Fruit fly (Drosophila melanogaster): ENCODE results near the gene alpha-Man-Ib.

alpha-Man-Ib gene

dm6 chr3R:29151621-29152092 is 39.0 kb upstream of the alpha-Man-Ib start, which contains the start of gene eIF2D (continued):
- TF ChIP-seq CG9727 (GFP tag; optimal IDR thresholded peaks at IDR 0.05) (peak; percentile 54), ATbp (GFP tag; optimal IDR thresholded peaks at IDR 0.05) (peak; percentile 36), CG14014 (GFP tag; IDR thresholded peaks at IDR 0.05) (peak; percentile 53; the same call in 1 of the 2 replicates), CG7839 (tag; optimal IDR thresholded peaks at IDR 0.05) (peak; percentile 67), CG7372 (GFP tag; IDR thresholded peaks at IDR 0.05) (peak; percentile 69), fu2 (GFP tag; optimal IDR thresholded peaks at IDR 0.05) (no peak), MTF-1 (GFP tag; optimal IDR thresholded peaks at IDR 0.05; ENCODE audit: borderline replicate concordance) (peak; percentile 8), CG4617 (GFP tag; optimal IDR thresholded peaks at IDR 0.05; ENCODE audit: borderline replicate concordance) (peak; percentile 47), CG3847 (GFP tag; IDR thresholded peaks at IDR 0.05) (peak; percentile 30; the same call in 1 of the 2 replicates), CG8290 (GFP tag; optimal IDR thresholded peaks at IDR 0.05) (no peak), CG8290 (tag; optimal IDR thresholded peaks at IDR 0.05) (no peak), CG7556 (GFP tag; optimal IDR thresholded peaks at IDR 0.05) (peak; percentile 66), CG4404 (GFP tag; IDR thresholded peaks at IDR 0.05) (0 out of 2 replicates have a peak, but pooled peaks have one; percentile 23), CG18599 (GFP tag; optimal IDR thresholded peaks at IDR 0.05) (peak; percentile 75), Hey (tag; optimal IDR thresholded peaks at IDR 0.05) (no peak), CG10267 (tag; optimal IDR thresholded peaks at IDR 0.05) (peak; percentile 73), CG1024 (GFP tag; IDR thresholded peaks at IDR 0.05) (no peak), Tbp (GFP tag; optimal IDR thresholded peaks at IDR 0.05) (no peak), ken (GFP tag; IDR thresholded peaks at IDR 0.05) (0 out of 3 replicates have a peak, but pooled peaks have one; percentile 49), CG18262 (tag; optimal IDR thresholded peaks at IDR 0.05) (peak; percentile 72), sob (GFP tag; IDR thresholded peaks at IDR 0.05) (peak; percentile 51; the same call in 1 of the 2 replicates), trem (tag; optimal IDR thresholded peaks at IDR 0.05) (peak; percentile 50), Spps (tag; optimal IDR thresholded peaks at IDR 0.05) (peak; percentile 35), toy (GFP tag; IDR thresholded peaks at IDR 0.05) (no peak), CG11695 (GFP tag; IDR thresholded peaks at IDR 0.05) (peak; percentile 78), al (GFP tag; IDR thresholded peaks at IDR 0.05) (peak; percentile 18; the same call in 1 of the 2 replicates), danr (GFP tag; IDR thresholded peaks at IDR 0.05) (no peak), fd96Cb (tag; optimal IDR thresholded peaks at IDR 0.05) (peak; percentile 40), pros (GFP tag; optimal IDR thresholded peaks at IDR 0.05) (peak; percentile 90), Atf3 (GFP tag; optimal IDR thresholded peaks at IDR 0.05) (no peak), sug (tag; optimal IDR thresholded peaks at IDR 0.05) (peak; percentile 51), CG34376 (GFP tag; optimal IDR thresholded peaks at IDR 0.05) (peak; percentile 46), CG2712 (tag; optimal IDR thresholded peaks at IDR 0.05) (peak; percentile 78), wek (GFP tag; optimal IDR thresholded peaks at IDR 0.05) (peak; percentile 83), Fer2 (tag; optimal IDR thresholded peaks at IDR 0.05) (peak; percentile 29), nerfin-2 (GFP tag; IDR thresholded peaks at IDR 0.05; ENCODE audit: partially characterized antibody) (no peak), CG31224 (GFP tag; IDR thresholded peaks at IDR 0.05) (no peak; the same call in 1 of the 2 replicates), CG9437 (GFP tag; optimal IDR thresholded peaks at IDR 0.05) (peak; percentile 21), NC2β (GFP tag; optimal IDR thresholded peaks at IDR 0.05) (peak; percentile 5), ems (GFP tag; optimal IDR thresholded peaks at IDR 0.05) (peak; percentile 27), sima (GFP tag; optimal IDR thresholded peaks at IDR 0.05) (no peak), CG16815 (GFP tag; optimal IDR thresholded peaks at IDR 0.05) (no peak), chinmo (GFP tag; IDR thresholded peaks at IDR 0.05; ENCODE audit: partially characterized antibody) (no peak), Usf (GFP tag; optimal IDR thresholded peaks at IDR 0.05) (no peak), ewg (GFP tag; optimal IDR thresholded peaks at IDR 0.05) (peak; percentile 16), CG12744 (GFP tag; optimal IDR thresholded peaks at IDR 0.05) (peak; percentile 47), HLHmδ (GFP tag; optimal IDR thresholded peaks at IDR 0.05) (no peak), Hr51 (GFP tag; optimal IDR thresholded peaks at IDR 0.05) (peak in 1 of 2 experiments; percentile 67), Mes4 (GFP tag; optimal IDR thresholded peaks at IDR 0.05) (peak; percentile 17), CG9609 (GFP tag; optimal IDR thresholded peaks at IDR 0.05) (no peak)
